Worm (Caenorhabditis elegans) whole organism, L2 larva: ENCODE data around the gene F55C12.2.

Experiments used
- aly-2 ChIP-seq: fragments of 150-350 bp; optimal IDR thresholded peaks from 2 replicates; lab custom pipeline; 2014; ENCODE audit warnings: missing biosample characterization, missing genetic modification characterization
- elt-1 ChIP-seq: fragments of 150-350 bp; optimal IDR thresholded peaks from 2 replicates; lab custom pipeline; 2014; ENCODE audit warnings: missing biosample characterization, missing genetic modification characterization
- nhr-10 ChIP-seq: sonication (generic microtip); optimal IDR thresholded peaks from 2 replicates; lab custom pipeline; 2017; ENCODE audit warnings: missing biosample characterization, missing genetic modification characterization
- nhr-21 ChIP-seq: fragments of 150-350 bp; optimal IDR thresholded peaks from 2 replicates; lab custom pipeline; 2014; ENCODE audit warnings: missing biosample characterization, missing genetic modification characterization
- snpc-4 ChIP-seq: fragments of 150-350 bp; optimal IDR thresholded peaks from 2 replicates; lab custom pipeline; 2014; ENCODE audit warnings: missing biosample characterization, missing genetic modification characterization

DNA sequence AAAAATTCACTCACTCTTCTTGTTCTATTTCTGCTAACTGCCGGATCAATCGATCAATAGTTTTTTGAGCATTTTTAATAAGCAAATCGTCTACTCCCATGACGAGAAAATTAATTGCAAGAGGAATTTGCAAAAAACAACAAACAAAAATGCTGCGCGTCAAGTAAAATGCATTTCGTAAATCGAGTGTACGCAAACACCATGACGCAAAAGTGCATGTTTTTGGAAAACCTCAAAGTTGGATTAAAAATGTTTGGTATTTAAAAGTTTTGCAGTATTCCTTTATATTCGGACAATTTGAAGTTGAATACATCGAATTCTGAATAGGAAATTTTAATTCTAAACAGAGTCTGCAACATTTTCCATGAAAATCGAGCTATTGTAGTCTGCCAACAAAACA lies 37.4 kb upstream of the F55C12.2 start, which contains the start of gene ZK1248.19:
- TF ChIP-seq nhr-10 (no peak), snpc-4 (tag; lab: Kevin White, UChicago) (no peak), aly-2 (tag; lab: Kevin White, UChicago) (no peak), nhr-21 (no peak), elt-1 (tag; lab: Kevin White, UChicago) (no peak)
